Worm (Caenorhabditis elegans) whole organism, young adult: ENCODE data around the gene acdh-11.

ENCODE experiments used
- B0261.1 ChIP-seq: sonication (generic microtip); optimal IDR thresholded peaks from 2 replicates; lab custom pipeline; 2016; ENCODE audit warnings: mild to moderate bottlenecking, missing genetic modification characterization, moderate library complexity, missing compliant biosample characterization
- B0336.3 ChIP-seq: fragments of 200-800 bp; sonication (Bioruptor generic); IDR thresholded peaks from 2 replicates; pipeline ENCODE4 v1.3.6; 2022; ENCODE audit warnings: missing genetic modification characterization, missing compliant biosample characterization
- F10E7.11 ChIP-seq: sonication (generic microtip); optimal IDR thresholded peaks from 2 replicates; lab custom pipeline; 2017; ENCODE audit warnings: mild to moderate bottlenecking, missing genetic modification characterization, moderate library complexity, missing compliant biosample characterization
- F23B12.7 ChIP-seq: sonication (generic microtip); optimal IDR thresholded peaks from 2 replicates; lab custom pipeline; 2017; ENCODE audit warnings: missing genetic modification characterization, mild to moderate bottlenecking, missing compliant biosample characterization, antibody characterized with exemption, moderate library complexity; ENCODE audit not compliant: insufficient read depth
- F39B2.1 ChIP-seq: fragments of 200-800 bp; sonication (Bioruptor generic); IDR thresholded peaks from 2 replicates; pipeline ENCODE4 v1.3.6; 2022; ENCODE audit warnings: missing genetic modification reagents, missing genetic modification characterization, missing compliant biosample characterization
- F49E8.2 ChIP-seq: sonication (generic microtip); optimal IDR thresholded peaks from 3 replicates; lab custom pipeline; 2017; ENCODE audit warnings: missing genetic modification characterization, mild to moderate bottlenecking, missing compliant biosample characterization, antibody characterized with exemption, moderate library complexity; ENCODE audit not compliant: insufficient read depth
- Y56A3A.18 ChIP-seq: fragments of 200-800 bp; sonication (Bioruptor generic); IDR thresholded peaks from 2 replicates; pipeline ENCODE4 v1.3.6; 2022; ENCODE audit warnings: missing genetic modification reagents, missing genetic modification characterization, missing compliant biosample characterization
- Y79H2A.3 ChIP-seq: fragments of 200-800 bp; sonication (Bioruptor generic); conservative IDR thresholded peaks from 2 replicates; pipeline ENCODE4 v1.3.6; 2022; ENCODE audit warnings: missing genetic modification reagents, missing genetic modification characterization, missing compliant biosample characterization
- akir-1 ChIP-seq: fragments of 200-800 bp; sonication (Bioruptor generic); optimal IDR thresholded peaks from 2 replicates; lab custom pipeline; 2018; ENCODE audit warnings: mild to moderate bottlenecking, missing genetic modification characterization, moderate library complexity, missing compliant biosample characterization
- ama-1 ChIP-seq, 3 experiments: fragments of 150-350 bp in 1 of 3; sonication (generic microtip) in 2 of 3; optimal IDR thresholded peaks; 2 replicates each; lab custom pipeline; 2014 to 2018; ENCODE audit warnings: missing biosample characterization in 2 of 3, missing genetic modification characterization in 2 of 3, missing genetic modification reagents in 2 of 3
- aptf-2 ChIP-seq: fragments of 200-800 bp; sonication (Bioruptor generic); conservative IDR thresholded peaks from 2 replicates; pipeline ENCODE4 v1.3.6; 2022; ENCODE audit warnings: missing genetic modification reagents, missing genetic modification characterization, missing compliant biosample characterization
- atf-7 ChIP-seq: sonication (generic microtip); optimal IDR thresholded peaks from 2 replicates; lab custom pipeline; 2017; ENCODE audit warnings: mild to moderate bottlenecking, missing genetic modification characterization, missing compliant biosample characterization
- bed-2 ChIP-seq: fragments of 200-800 bp; sonication (Bioruptor generic); IDR thresholded peaks from 2 replicates; pipeline ENCODE4 v1.3.6; 2022; ENCODE audit warnings: missing genetic modification reagents, missing genetic modification characterization, missing compliant biosample characterization
- cebp-1 ChIP-seq, 2 experiments: fragments of 200-800 bp in 1 of 2; sonication (Bioruptor generic) in 1 of 2; sonication (generic microtip) in 1 of 2; IDR thresholded peaks in 1 of 2; optimal IDR thresholded peaks in 1 of 2; 2 replicates each; pipeline versions ENCODE4 v1.3.6 to Lab custom; 2017 to 2022; ENCODE audit warnings: missing compliant biosample characterization in 2 of 2, missing genetic modification characterization in 2 of 2, mild to moderate bottlenecking in 1 of 2, missing genetic modification reagents in 1 of 2, moderate library complexity in 1 of 2
- dox-1 ChIP-seq: fragments of 200-800 bp; sonication (Bioruptor generic); IDR thresholded peaks from 2 replicates; pipeline ENCODE4 v1.3.6; 2022; ENCODE audit warnings: missing genetic modification reagents, missing genetic modification characterization, missing compliant biosample characterization
- egrh-3 ChIP-seq: fragments of 200-800 bp; sonication (Bioruptor generic); IDR thresholded peaks from 2 replicates; pipeline ENCODE4 v1.3.6; 2022; ENCODE audit warnings: missing genetic modification reagents, missing genetic modification characterization, missing compliant biosample characterization
- gei-17 ChIP-seq: fragments of 200-800 bp; sonication (Bioruptor generic); optimal IDR thresholded peaks from 2 replicates; lab custom pipeline; 2018; ENCODE audit warnings: mild to moderate bottlenecking, missing genetic modification characterization, missing compliant biosample characterization
- hlh-26 ChIP-seq: fragments of 200-800 bp; sonication (Bioruptor generic); conservative IDR thresholded peaks from 2 replicates; pipeline ENCODE4 v1.3.6; 2022; ENCODE audit warnings: missing genetic modification reagents, missing genetic modification characterization, missing compliant biosample characterization
- hmg-20 ChIP-seq: fragments of 200-800 bp; sonication (Bioruptor generic); IDR thresholded peaks from 2 replicates; pipeline ENCODE4 v1.3.6; 2022; ENCODE audit warnings: missing genetic modification reagents, missing genetic modification characterization, missing compliant biosample characterization
- lag-1 ChIP-seq: fragments of 200-800 bp; sonication (Bioruptor generic); IDR thresholded peaks from 2 replicates; pipeline ENCODE4 v1.3.6; 2022; ENCODE audit warnings: missing genetic modification reagents, missing genetic modification characterization, missing compliant biosample characterization
- lin-26 ChIP-seq: fragments of 200-800 bp; sonication (Bioruptor generic); IDR thresholded peaks from 2 replicates; pipeline ENCODE4 v1.3.6; 2022; ENCODE audit warnings: missing genetic modification reagents, missing genetic modification characterization, missing compliant biosample characterization
- lin-40 ChIP-seq: sonication (generic microtip); optimal IDR thresholded peaks from 2 replicates; lab custom pipeline; 2016; ENCODE audit warnings: missing genetic modification characterization, mild to moderate bottlenecking, missing compliant biosample characterization, missing genotype, missing genetic modification reagents
- lsy-27 ChIP-seq: sonication (generic microtip); optimal IDR thresholded peaks from 2 replicates; lab custom pipeline; 2017; ENCODE audit warnings: missing genetic modification characterization, mild to moderate bottlenecking, missing compliant biosample characterization, antibody characterized with exemption, missing genotype, borderline replicate concordance; ENCODE audit not compliant: insufficient read depth
- madf-10 ChIP-seq: sonication (generic microtip); optimal IDR thresholded peaks from 2 replicates; lab custom pipeline; 2016; ENCODE audit warnings: mild to moderate bottlenecking, missing genetic modification characterization, missing compliant biosample characterization
- madf-6 ChIP-seq: fragments of 200-800 bp; sonication (Bioruptor generic); IDR thresholded peaks from 2 replicates; pipeline ENCODE4 v1.3.6; 2022; ENCODE audit warnings: missing genetic modification reagents, missing genetic modification characterization, missing compliant biosample characterization
- mel-28 ChIP-seq: sonication (generic microtip); optimal IDR thresholded peaks from 2 replicates; lab custom pipeline; 2016; ENCODE audit warnings: borderline replicate concordance, mild to moderate bottlenecking, missing genetic modification characterization, missing compliant biosample characterization
- mes-4 ChIP-seq: sonication (generic microtip); optimal IDR thresholded peaks from 2 replicates; lab custom pipeline; 2016; ENCODE audit warnings: missing genotype, missing genetic modification characterization, missing compliant biosample characterization
- mxl-1 ChIP-seq: sonication (generic microtip); optimal IDR thresholded peaks from 2 replicates; lab custom pipeline; 2016; ENCODE audit warnings: missing genetic modification characterization, missing compliant biosample characterization
- nhr-179 ChIP-seq: sonication (generic microtip); optimal IDR thresholded peaks from 2 replicates; lab custom pipeline; 2016; ENCODE audit warnings: mild to moderate bottlenecking, missing genetic modification characterization, missing compliant biosample characterization
- nhr-90 ChIP-seq: sonication (generic microtip); optimal IDR thresholded peaks from 2 replicates; lab custom pipeline; 2016; ENCODE audit warnings: missing genotype, mild to moderate bottlenecking, missing genetic modification characterization, missing compliant biosample characterization
- repo-1 ChIP-seq: sonication (generic microtip); optimal IDR thresholded peaks from 2 replicates; lab custom pipeline; 2017; ENCODE audit warnings: mild to moderate bottlenecking, missing genetic modification characterization, missing compliant biosample characterization
- sdz-38 ChIP-seq: sonication (generic microtip); optimal IDR thresholded peaks from 2 replicates; lab custom pipeline; 2016; ENCODE audit warnings: missing genotype, missing genetic modification characterization, missing compliant biosample characterization
- snpc-1.3 ChIP-seq: sonication (generic microtip); optimal IDR thresholded peaks from 2 replicates; lab custom pipeline; 2017; ENCODE audit warnings: missing genetic modification characterization, mild to moderate bottlenecking, missing compliant biosample characterization, antibody characterized with exemption, moderate library complexity, missing genotype, missing genetic modification reagents; ENCODE audit not compliant: insufficient read depth
- snpc-4 ChIP-seq, 5 experiments: fragments of 150-350 bp in 1 of 5; sonication (generic microtip) in 4 of 5; optimal IDR thresholded peaks; 2 replicates each; lab custom pipeline; 2014 to 2018; ENCODE audit warnings: missing genetic modification characterization in 5 of 5, missing biosample characterization in 3 of 5, antibody characterized with exemption in 2 of 5, mild to moderate bottlenecking in 2 of 5, missing compliant biosample characterization in 2 of 5, missing genotype in 2 of 5, moderate library complexity in 2 of 5, missing genetic modification reagents in 1 of 5
- xnd-1 ChIP-seq: sonication (generic microtip); optimal IDR thresholded peaks from 2 replicates; lab custom pipeline; 2016; ENCODE audit warnings: missing genotype, missing genetic modification reagents, missing genetic modification characterization, missing compliant biosample characterization
- zfh-2 ChIP-seq: fragments of 200-800 bp; sonication (Bioruptor generic); conservative IDR thresholded peaks from 2 replicates; pipeline ENCODE4 v1.3.6; 2022; ENCODE audit warnings: missing genetic modification reagents, missing genetic modification characterization, missing compliant biosample characterization
- ztf-18 ChIP-seq: sonication (generic microtip); optimal IDR thresholded peaks from 2 replicates; lab custom pipeline; 2016; ENCODE audit warnings: missing genotype, mild to moderate bottlenecking, missing genetic modification characterization, missing compliant biosample characterization
- ztf-22 ChIP-seq: fragments of 200-800 bp; sonication (Bioruptor generic); optimal IDR thresholded peaks from 2 replicates; lab custom pipeline; 2018; ENCODE audit warnings: mild to moderate bottlenecking, missing genetic modification characterization, moderate library complexity, missing compliant biosample characterization
- ztf-26 ChIP-seq: sonication (generic microtip); optimal IDR thresholded peaks from 2 replicates; lab custom pipeline; 2017; ENCODE audit warnings: missing genetic modification characterization, missing compliant biosample characterization
- ztf-28 ChIP-seq: fragments of 200-800 bp; sonication (Bioruptor generic); IDR thresholded peaks from 2 replicates; pipeline ENCODE4 v1.3.6; 2022; ENCODE audit warnings: missing genetic modification reagents, missing genetic modification characterization, missing compliant biosample characterization
- ztf-3 ChIP-seq: fragments of 200-800 bp; sonication (Bioruptor generic); optimal IDR thresholded peaks from 2 replicates; lab custom pipeline; 2018; ENCODE audit warnings: mild to moderate bottlenecking, missing genetic modification characterization, missing compliant biosample characterization
- ztf-6 ChIP-seq: fragments of 200-800 bp; sonication (Bioruptor generic); IDR thresholded peaks from 2 replicates; pipeline ENCODE4 v1.3.6; 2022; ENCODE audit warnings: missing genetic modification reagents, missing genetic modification characterization, missing compliant biosample characterization

The acdh-11 gene

ce11 chrIII:10537558-10537957 is 28.5 kb upstream of the acdh-11 start (continued):
- TF ChIP-seq snpc-4 (GFP tag; optimal IDR thresholded peaks at IDR 0.05; lab: Kevin White, UChicago) (no peak), snpc-4 (tag; optimal IDR thresholded peaks at IDR 0.05; lab: Kevin White, UChicago) (peak in 3 of 4 experiments; percentile 26 to 65 (median 47)), atf-7 (tag; lab: Kevin White, UChicago) (peak; percentile 2), lin-26 (0 out of 2 replicates have a peak, but pooled peaks have one; percentile 21), F39B2.1 (GFP tag; lab: Robert Waterston, UW) (no peak), mxl-1 (tag; lab: Kevin White, UChicago) (no peak), ztf-6 (no peak), gei-17 (GFP tag; lab: Kevin White, UChicago) (no peak), cebp-1 (GFP tag; IDR thresholded peaks at IDR 0.05; lab: Robert Waterston, UW) (no peak), cebp-1 (tag; optimal IDR thresholded peaks at IDR 0.05; lab: Kevin White, UChicago) (peak; percentile 37), repo-1 (peak; percentile 55), hmg-20 (GFP tag; lab: Robert Waterston, UW) (no peak), nhr-179 (tag; lab: Kevin White, UChicago) (no peak), nhr-90 (tag; lab: Kevin White, UChicago) (peak; percentile 26), sdz-38 (tag; lab: Kevin White, UChicago) (no peak), lin-40 (no peak), B0336.3 (GFP tag; lab: Robert Waterston, UW) (0 out of 2 replicates have a peak, but pooled peaks have one; percentile 19), lag-1 (no peak)

DNA sequence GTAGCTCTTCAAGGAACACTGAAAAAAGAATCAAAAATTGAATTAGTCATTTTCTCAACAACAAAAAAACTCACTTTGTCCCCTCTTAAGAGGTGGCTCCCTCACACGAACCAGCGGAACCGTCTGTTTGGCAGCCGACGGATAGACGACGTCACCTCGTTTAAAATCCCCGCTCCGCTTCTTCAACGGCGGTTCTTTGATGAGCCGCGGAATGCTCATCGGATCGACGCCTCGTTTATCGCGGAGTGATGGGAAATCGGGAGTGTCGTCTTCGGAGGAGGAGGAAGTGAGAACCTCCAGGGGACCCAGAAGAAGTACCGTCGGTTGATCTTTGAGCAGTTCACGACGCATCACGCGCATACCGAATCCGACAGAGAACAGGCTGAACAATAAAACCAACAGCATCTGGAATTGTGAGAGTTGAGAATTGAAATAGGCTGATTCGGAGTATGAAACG is 27.3 kb upstream of the acdh-11 start, which contains the start of gene nlp-68:
TSS of gene nlp-68 (minus strand) at position 407 of the 457 bp plus-strand sequence.
- TF ChIP-seq zfh-2 (peak; percentile 61; the same call in 1 of the 2 replicates), Y56A3A.18 (GFP tag; lab: Robert Waterston, UW) (no peak)
- TF ChIP-seq, all 124 proteins: peak for 1

DNA sequence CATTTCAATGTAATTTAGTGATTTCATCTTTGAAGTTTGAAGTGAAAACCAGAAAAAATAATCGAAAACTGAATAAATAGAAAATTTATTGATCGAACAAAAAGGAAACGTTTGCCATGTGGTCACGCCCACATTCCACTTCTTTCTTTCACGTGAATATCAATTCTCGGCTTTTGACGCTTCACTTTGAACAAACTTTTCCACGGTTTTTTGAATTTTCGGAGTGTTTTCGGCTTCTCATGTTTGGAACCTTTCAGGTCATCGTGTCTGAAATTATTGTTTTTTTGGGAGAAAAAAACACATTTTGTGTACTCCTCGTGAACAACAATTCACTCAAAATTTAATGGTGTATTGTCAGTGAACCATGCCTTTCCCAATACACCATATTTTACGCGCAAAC is 13.1 kb upstream of the acdh-11 start, which contains the start of gene T21C12.8:
TSS of gene T21C12.8 (minus strand) at position 101 of the 400 bp plus-strand sequence.
- TF ChIP-seq ztf-22 (GFP tag; lab: Kevin White, UChicago) (no peak), aptf-2 (GFP tag; lab: Robert Waterston, UW) (no peak), akir-1 (no peak), madf-6 (no peak), ztf-26 (tag; lab: Kevin White, UChicago) (no peak), ztf-18 (tag; lab: Kevin White, UChicago) (no peak), B0261.1 (tag; lab: Kevin White, UChicago) (no peak), madf-10 (tag; lab: Kevin White, UChicago) (no peak), F10E7.11 (tag; lab: Kevin White, UChicago) (no peak), mel-28 (tag; lab: Kevin White, UChicago) (no peak), Y56A3A.18 (GFP tag; lab: Robert Waterston, UW) (no peak), F49E8.2 (tag; lab: Kevin White, UChicago) (no peak), xnd-1 (tag; lab: Kevin White, UChicago) (no peak)

DNA sequence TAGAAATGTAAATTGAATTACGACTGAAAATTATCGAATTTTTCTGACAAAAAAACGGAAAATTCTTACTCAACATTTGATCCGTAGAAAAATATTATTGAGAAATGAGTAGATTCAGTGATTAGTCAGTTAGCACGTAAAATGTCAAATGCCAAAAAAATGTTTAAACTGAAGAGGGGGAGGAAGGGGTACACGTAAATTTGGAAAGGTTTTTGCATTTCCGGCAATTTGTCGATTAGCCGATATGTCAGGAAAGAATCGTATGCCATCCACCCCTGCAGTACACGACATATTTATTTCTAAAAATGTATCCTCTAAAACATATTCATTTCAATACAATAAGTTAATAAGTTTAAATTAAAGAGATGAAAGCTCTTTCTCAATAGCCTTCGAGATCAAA is 8.1 kb upstream of the acdh-11 start, which contains the start of gene T21C12.4:
TSS of gene T21C12.4 (minus strand) at position 101 of the 400 bp plus-strand sequence.
- no peak for TF ChIP-seq Y79H2A.3 (GFP tag; lab: Robert Waterston, UW)
- TF ChIP-seq ztf-3 (GFP tag; lab: Kevin White, UChicago), result no peak
- TF ChIP-seq lsy-27 (tag; lab: Kevin White, UChicago), result no peak
- TF ChIP-seq snpc-1.3 (tag; lab: Kevin White, UChicago), result no peak
- no peak for TF ChIP-seq mes-4 (tag; lab: Kevin White, UChicago)
- TF ChIP-seq hmg-20 (GFP tag; lab: Robert Waterston, UW), result no peak
- no peak for TF ChIP-seq egrh-3 (GFP tag; lab: Robert Waterston, UW)
- no peak for TF ChIP-seq Y56A3A.18 (GFP tag; lab: Robert Waterston, UW)
- TF ChIP-seq bed-2, result no peak
- no peak for TF ChIP-seq lin-40
- TF ChIP-seq hlh-26 (GFP tag; lab: Robert Waterston, UW), result no peak
- no peak for TF ChIP-seq repo-1
- no peak for TF ChIP-seq F23B12.7
- TF ChIP-seq dox-1 (GFP tag; lab: Robert Waterston, UW), result no peak
- TF ChIP-seq ama-1 (optimal IDR thresholded peaks at IDR 0.05; lab: Kevin White, UChicago), result no peak
- TF ChIP-seq ama-1 (GFP tag; optimal IDR thresholded peaks at IDR 0.05; lab: Kevin White, UChicago), result no peak
- no peak for TF ChIP-seq ztf-28 (GFP tag; lab: Robert Waterston, UW)
